Worm (Caenorhabditis elegans) whole organism, L4/young adult: Measurements from ENCODE around the gene rpl-43.
A peak's percentile ranks its signal among the peaks of the same experiment; 100 is the strongest.
"Not testable (repeated sequence)": the region's sequence is repeated elsewhere in the genome, so short reads cannot be mapped to it uniquely, and the experiment has no call there.

Experiments
- W03F9.2 ChIP-seq: fragments of 150-350 bp; optimal IDR thresholded peaks from 2 replicates; lab custom pipeline; 2014; ENCODE audit warnings: missing biosample characterization, missing genetic modification characterization
- dao-5 ChIP-seq: sonication (generic microtip); optimal IDR thresholded peaks from 2 replicates; lab custom pipeline; 2016; ENCODE audit warnings: missing genotype, missing genetic modification characterization, moderate library complexity, missing compliant biosample characterization
- him-1 ChIP-seq: sonication (generic microtip); optimal IDR thresholded peaks from 2 replicates; lab custom pipeline; 2016; ENCODE audit warnings: missing genotype, missing genetic modification reagents, missing genetic modification characterization, missing compliant biosample characterization

Gene rpl-43

ce11 chrII:14155259-14156023, at the start of gene rpl-43, which contains the start of gene xrn-2:
Gene rpl-43, plus strand, starts transcription at chrII:14155294.
Gene xrn-2, plus strand, starts transcription at chrII:14155768.
- TF ChIP-seq dao-5 (tag; lab: Kevin White, UChicago) (peak; percentile 17), him-1 (no peak)

ce11 chrII:14106164-14106563, 48.9 kb upstream of the rpl-43 start:
- TF ChIP-seq dao-5 (tag; lab: Kevin White, UChicago) (no peak), him-1 (no peak), W03F9.2 (tag; lab: Kevin White, UChicago) (no peak)

ce11 chrII:14109184-14109664, 45.9 kb upstream of the rpl-43 start, which contains the start of gene cpg-7:
Gene cpg-7, minus strand, starts transcription at chrII:14109234.
- TF ChIP-seq him-1 (no peak), W03F9.2 (tag; lab: Kevin White, UChicago) (no peak), dao-5 (tag; lab: Kevin White, UChicago) (no peak)

ce11 chrII:14112842-14113241, 42.3 kb upstream of the rpl-43 start:
- no peak for TF ChIP-seq him-1
- no peak for TF ChIP-seq W03F9.2 (tag; lab: Kevin White, UChicago)
- TF ChIP-seq dao-5 (tag; lab: Kevin White, UChicago) = no peak

DNA sequence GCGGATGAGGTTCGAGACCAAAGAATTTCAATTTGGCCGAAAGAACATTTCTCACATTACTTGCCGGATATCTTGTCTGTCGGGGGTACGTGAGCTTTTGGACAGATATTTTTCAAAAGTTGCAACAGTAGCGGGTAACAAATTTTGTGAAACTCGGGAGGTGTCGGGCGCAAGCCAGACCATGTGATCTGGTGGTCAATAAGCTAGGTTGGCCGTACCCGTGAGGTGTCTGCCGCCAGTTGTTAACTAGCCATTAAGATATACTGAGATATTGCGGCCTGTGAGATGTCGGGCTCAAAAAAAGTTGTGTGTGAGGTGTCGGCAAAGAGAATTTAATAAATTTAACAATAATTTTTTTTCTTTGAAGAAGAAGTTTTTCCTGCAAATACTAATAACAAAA, 36.7 kb upstream of the rpl-43 start:
- TF ChIP-seq dao-5 (tag; lab: Kevin White, UChicago) (no peak), him-1 (no peak), W03F9.2 (tag; lab: Kevin White, UChicago) (no peak)

ce11 chrII:14122065-14122464, 33.0 kb upstream of the rpl-43 start, which contains the start of gene K09E4.4:
Gene K09E4.4, minus strand, starts transcription at chrII:14122165.
- TF ChIP-seq W03F9.2 (tag; lab: Kevin White, UChicago) = no peak
- no peak for TF ChIP-seq dao-5 (tag; lab: Kevin White, UChicago)
- no peak for TF ChIP-seq him-1

- TF ChIP-seq him-1 (no peak), W03F9.2 (tag; lab: Kevin White, UChicago) (no peak)
These were observed 28.3 kb upstream of the rpl-43 start, which contains the start of gene K09E4.3 for ce11 chrII:14126841-14127240. Gene K09E4.3, minus strand, starts transcription at chrII:14126941.

DNA sequence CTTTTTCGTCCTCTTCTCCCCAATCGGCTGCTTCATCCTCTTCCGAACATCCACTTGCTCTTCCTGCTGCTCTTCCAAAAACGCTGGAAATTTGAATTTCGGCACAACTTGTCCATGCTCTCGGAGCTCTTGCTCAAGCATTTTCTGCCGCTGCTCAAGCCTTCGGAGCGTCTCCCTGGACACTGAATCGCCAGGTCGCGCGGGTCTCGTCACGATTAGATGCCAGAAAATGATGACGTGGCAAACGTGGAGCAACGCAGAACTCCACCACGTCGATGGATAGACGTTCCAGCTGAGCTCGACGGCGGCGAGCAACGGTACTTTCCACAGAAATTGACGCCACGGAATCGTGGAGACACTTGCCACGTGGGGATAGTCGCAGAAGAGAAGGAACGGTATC, 25.9 kb upstream of the rpl-43 start:
- TF ChIP-seq dao-5 (tag; lab: Kevin White, UChicago) (no peak), him-1 (no peak), W03F9.2 (tag; lab: Kevin White, UChicago) (no peak)

ce11 chrII:14132733-14133132, 22.4 kb upstream of the rpl-43 start, which contains the start of gene algn-3:
Gene algn-3, minus strand, starts transcription at chrII:14132833.
- TF ChIP-seq W03F9.2 (tag; lab: Kevin White, UChicago) (no peak), him-1 (no peak), dao-5 (tag; lab: Kevin White, UChicago) (no peak)

DNA sequence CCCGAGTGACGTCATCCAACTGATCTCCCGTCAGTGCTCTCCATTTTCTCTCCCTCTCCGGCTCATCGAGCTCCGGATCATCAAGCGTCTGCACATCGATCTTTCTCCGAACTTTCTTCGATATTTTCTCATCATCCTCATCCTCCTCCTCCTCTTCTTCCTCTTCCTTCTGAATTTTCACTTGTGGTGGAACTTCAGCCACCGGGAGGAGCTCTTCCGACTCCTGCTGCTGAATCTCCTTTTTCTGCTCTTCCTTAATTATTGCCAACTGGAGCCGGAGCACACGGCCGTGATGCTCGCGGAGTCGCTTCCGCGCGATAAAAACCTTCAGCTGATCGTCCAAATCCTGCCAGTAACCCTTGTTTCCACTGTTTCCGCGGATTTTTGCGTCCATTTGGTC, 18.8 kb upstream of the rpl-43 start:
- TF ChIP-seq him-1 = no peak
- no peak for TF ChIP-seq dao-5 (tag; lab: Kevin White, UChicago)
- TF ChIP-seq W03F9.2 (tag; lab: Kevin White, UChicago) = no peak

ce11 chrII:14137538-14137937, 17.6 kb upstream of the rpl-43 start, which contains the start of gene K09E4.1:
Gene K09E4.1, plus strand, starts transcription at chrII:14137838.
- TF ChIP-seq him-1 = no peak
- no peak for TF ChIP-seq W03F9.2 (tag; lab: Kevin White, UChicago)
- TF ChIP-seq dao-5 (tag; lab: Kevin White, UChicago) = no peak

DNA sequence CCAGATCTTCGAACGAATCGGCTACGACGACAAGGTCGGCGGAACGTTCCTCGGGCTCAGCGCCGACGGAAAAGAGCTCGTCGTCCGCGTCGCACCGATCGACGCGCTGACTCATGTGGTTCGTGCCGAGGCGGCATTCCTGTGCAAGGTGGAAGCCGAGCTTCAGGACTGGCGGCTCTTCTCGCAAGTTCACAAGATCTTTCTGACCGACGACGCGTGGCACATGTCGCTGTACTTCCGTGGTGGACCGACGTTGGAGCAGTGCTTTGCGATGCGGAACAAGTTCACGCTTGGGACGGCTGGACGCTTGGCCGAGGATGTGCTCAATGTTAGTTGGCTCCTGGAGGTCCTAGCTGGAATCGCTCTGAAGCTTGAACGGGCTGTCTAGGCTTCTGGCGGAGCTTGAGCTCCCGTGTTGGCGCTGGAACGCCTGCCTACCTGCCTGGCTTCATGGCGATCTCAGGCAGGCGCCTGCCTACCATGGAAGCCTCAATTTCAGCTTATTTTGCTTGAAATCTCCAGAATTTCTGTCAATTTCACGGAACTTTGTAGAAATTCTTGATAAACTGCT, 16.2 kb upstream of the rpl-43 start:
- no peak for TF ChIP-seq him-1
- TF ChIP-seq dao-5 (tag; lab: Kevin White, UChicago) = no peak
- no peak for TF ChIP-seq W03F9.2 (tag; lab: Kevin White, UChicago)

- not testable (repeated sequence) for TF ChIP-seq W03F9.2 (tag; lab: Kevin White, UChicago); him-1; dao-5 (tag; lab: Kevin White, UChicago)
These were observed 13.0 kb upstream of the rpl-43 start, which contains the start of gene cacn-1 for ce11 chrII:14142098-14142554. Gene cacn-1, minus strand, starts transcription at chrII:14142148.

DNA sequence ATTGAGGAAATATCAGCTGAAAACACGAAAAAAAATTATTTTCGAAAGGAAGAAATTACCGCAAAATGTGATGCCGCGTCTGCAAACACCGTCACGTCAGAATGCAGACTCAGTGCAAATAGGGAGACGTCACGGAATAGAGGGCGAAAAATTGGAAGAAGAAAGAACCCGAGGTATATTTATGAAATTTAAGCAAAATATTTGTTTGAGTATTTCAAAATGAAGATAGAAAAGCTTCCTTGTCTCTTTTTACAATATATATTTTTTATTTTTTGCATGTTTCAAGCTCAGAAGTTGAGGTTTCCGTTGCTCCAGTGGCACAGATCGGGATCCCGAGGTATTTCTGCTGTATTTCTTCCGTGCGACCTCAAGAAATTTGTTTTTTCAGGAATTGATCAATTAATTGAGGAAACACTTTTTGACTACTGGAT, 11.2 kb upstream of the rpl-43 start, which contains the start of gene W03H9.2:
TSS of gene W03H9.2 (minus strand) at position 32 of the 431 bp plus-strand sequence.
- no peak for TF ChIP-seq him-1
- peak; percentile 27 for TF ChIP-seq W03F9.2 (tag; lab: Kevin White, UChicago)
